Fruit fly (Drosophila melanogaster) whole organism, embryonic: ENCODE measurements around the gene meso18E.

Experiments used
- Atf3 ChIP-seq: fragments of 200-800 bp; sonication (Bioruptor generic); optimal IDR thresholded peaks from 3 replicates; lab custom pipeline; 2016; ENCODE audit warnings: missing biosample characterization, missing genetic modification characterization
- CG10267 ChIP-seq: fragments of 200-800 bp; sonication (Bioruptor generic); optimal IDR thresholded peaks from 2 replicates; lab custom pipeline; 2018; ENCODE audit warnings: missing biosample characterization, mild to moderate bottlenecking, missing genetic modification characterization, moderate library complexity
- CG10321 ChIP-seq: fragments of 200-800 bp; sonication (Bioruptor generic); IDR thresholded peaks from 2 replicates; pipeline ENCODE4 v1.3.6; 2022; ENCODE audit warnings: missing biosample characterization, missing genetic modification characterization
- CG10366 ChIP-seq: fragments of 200-800 bp; sonication (Bioruptor generic); IDR thresholded peaks from 2 replicates; pipeline ENCODE4 v1.3.6; 2022; ENCODE audit warnings: missing biosample characterization, missing genetic modification characterization
- CG11695 ChIP-seq: fragments of 200-800 bp; sonication (Bioruptor generic); IDR thresholded peaks from 3 replicates; pipeline ENCODE4 v1.3.6; 2022; ENCODE audit warnings: missing biosample characterization, missing genetic modification characterization
- CG12236 ChIP-seq: fragments of 200-800 bp; sonication (Bioruptor generic); optimal IDR thresholded peaks from 2 replicates; lab custom pipeline; 2016; ENCODE audit warnings: missing biosample characterization, missing genetic modification characterization
- CG12391 ChIP-seq: fragments of 200-800 bp; sonication (Bioruptor generic); optimal IDR thresholded peaks from 3 replicates; lab custom pipeline; 2018; ENCODE audit warnings: missing biosample characterization, mild to moderate bottlenecking, missing genetic modification characterization, moderate library complexity
- CG13123 ChIP-seq: fragments of 200-800 bp; sonication (Bioruptor generic); optimal IDR thresholded peaks from 2 replicates; lab custom pipeline; 2016; ENCODE audit warnings: missing biosample characterization, missing genetic modification characterization
- CG13624 ChIP-seq: fragments of 200-800 bp; sonication (Bioruptor generic); optimal IDR thresholded peaks from 2 replicates; lab custom pipeline; 2016; ENCODE audit warnings: missing biosample characterization, missing genetic modification characterization
- CG14050 ChIP-seq: fragments of 200-800 bp; sonication (Bioruptor generic); IDR thresholded peaks from 3 replicates; pipeline ENCODE4 v1.3.6; 2022; ENCODE audit warnings: missing biosample characterization, missing genetic modification characterization
- CG16779 ChIP-seq: fragments of 200-800 bp; sonication (Bioruptor generic); IDR thresholded peaks from 2 replicates; pipeline ENCODE4 v1.3.6; 2022; ENCODE audit warnings: missing biosample characterization, missing genetic modification characterization
- CG16815 ChIP-seq: fragments of 200-800 bp; sonication (Bioruptor generic); optimal IDR thresholded peaks from 3 replicates; lab custom pipeline; 2017; ENCODE audit warnings: missing biosample characterization, mild to moderate bottlenecking, missing genetic modification characterization
- CG17385 ChIP-seq: fragments of 200-800 bp; sonication (Bioruptor generic); optimal IDR thresholded peaks from 3 replicates; lab custom pipeline; 2018; ENCODE audit warnings: missing biosample characterization, mild to moderate bottlenecking, missing genetic modification characterization
- CG17568 ChIP-seq: fragments of 200-800 bp; sonication (Bioruptor generic); optimal IDR thresholded peaks from 2 replicates; lab custom pipeline; 2018; ENCODE audit warnings: missing biosample characterization, mild to moderate bottlenecking, missing genetic modification characterization, moderate library complexity
- CG17912 ChIP-seq: fragments of 200-800 bp; sonication (Bioruptor generic); optimal IDR thresholded peaks from 2 replicates; lab custom pipeline; 2018; ENCODE audit warnings: missing biosample characterization, mild to moderate bottlenecking, missing genetic modification characterization
- CG1832 ChIP-seq: fragments of 200-800 bp; sonication (Bioruptor generic); optimal IDR thresholded peaks from 2 replicates; lab custom pipeline; 2017; ENCODE audit warnings: missing biosample characterization, mild to moderate bottlenecking, missing genetic modification characterization, inconsistent platforms
- CG18764 ChIP-seq: fragments of 200-800 bp; sonication (Bioruptor generic); optimal IDR thresholded peaks from 3 replicates; lab custom pipeline; 2016; ENCODE audit warnings: missing biosample characterization, missing genetic modification characterization
- CG2202 ChIP-seq: fragments of 200-800 bp; sonication (Bioruptor generic); optimal IDR thresholded peaks from 2 replicates; lab custom pipeline; 2018; ENCODE audit warnings: missing biosample characterization, mild to moderate bottlenecking, missing genetic modification characterization
- CG31388 ChIP-seq: fragments of 200-800 bp; sonication (Bioruptor generic); optimal IDR thresholded peaks from 2 replicates; lab custom pipeline; 2016; ENCODE audit warnings: missing biosample characterization, missing genetic modification characterization
- CG3847 ChIP-seq: fragments of 200-800 bp; sonication (Bioruptor generic); IDR thresholded peaks from 2 replicates; pipeline ENCODE4 v1.3.6; 2022; ENCODE audit warnings: missing biosample characterization, missing genetic modification characterization
- CG7372 ChIP-seq: fragments of 200-800 bp; sonication (Bioruptor generic); IDR thresholded peaks from 2 replicates; pipeline ENCODE4 v1.3.6; 2022; ENCODE audit warnings: missing biosample characterization, missing genetic modification characterization
- CG8089 ChIP-seq: fragments of 200-800 bp; sonication (Bioruptor generic); optimal IDR thresholded peaks from 3 replicates; lab custom pipeline; 2016; ENCODE audit warnings: missing biosample characterization, missing genetic modification characterization
- CG8290 ChIP-seq, 3 experiments: fragments of 200-800 bp; sonication (Bioruptor generic); optimal IDR thresholded peaks; 2 replicates each; lab custom pipeline; 2016 to 2019; ENCODE audit warnings: missing biosample characterization in 3 of 3, missing genetic modification characterization in 3 of 3, mild to moderate bottlenecking in 2 of 3, moderate library complexity in 1 of 3
- CG9609 ChIP-seq: fragments of 200-800 bp; sonication (Bioruptor generic); optimal IDR thresholded peaks from 3 replicates; lab custom pipeline; 2016; ENCODE audit warnings: missing biosample characterization, missing genetic modification characterization
- CHES-1-like ChIP-seq: fragments of 200-800 bp; sonication (Bioruptor generic); optimal IDR thresholded peaks from 2 replicates; lab custom pipeline; 2016; ENCODE audit warnings: missing biosample characterization, missing genetic modification characterization
- D ChIP-seq, 2 experiments: fragments of 200-800 bp in 1 of 2; fragments of >200 bp in 1 of 2; sonication (Bioruptor generic) in 1 of 2; optimal IDR thresholded peaks; 2 replicates in 1 of 2; 3 replicates in 1 of 2; lab custom pipeline; 2017; ENCODE audit warnings: mild to moderate bottlenecking in 1 of 2, missing biosample characterization in 1 of 2, missing genetic modification characterization in 1 of 2, missing genetic modification reagents in 1 of 2
- HLH3B ChIP-seq: fragments of 200-800 bp; sonication (Bioruptor generic); IDR thresholded peaks from 2 replicates; pipeline ENCODE4 v1.3.6; 2022; ENCODE audit warnings: missing biosample characterization, missing genetic modification characterization
- HmgZ ChIP-seq: fragments of 200-800 bp; sonication (Bioruptor generic); optimal IDR thresholded peaks from 2 replicates; lab custom pipeline; 2018; ENCODE audit warnings: missing biosample characterization, mild to moderate bottlenecking, missing genetic modification characterization
- Sry-β ChIP-seq: fragments of 200-800 bp; sonication (Bioruptor generic); optimal IDR thresholded peaks from 2 replicates; lab custom pipeline; 2018; ENCODE audit warnings: missing biosample characterization, mild to moderate bottlenecking, missing genetic modification characterization, moderate library complexity
- Ssrp ChIP-seq: fragments of 200-800 bp; sonication (Bioruptor generic); optimal IDR thresholded peaks from 2 replicates; lab custom pipeline; 2018; ENCODE audit warnings: missing biosample characterization, mild to moderate bottlenecking, missing genetic modification characterization, moderate library complexity
- bab2 ChIP-seq: fragments of 200-800 bp; sonication (Bioruptor generic); optimal IDR thresholded peaks from 2 replicates; lab custom pipeline; 2016; ENCODE audit warnings: missing biosample characterization, missing genetic modification characterization
- cato ChIP-seq: fragments of 200-800 bp; sonication (Bioruptor generic); optimal IDR thresholded peaks from 2 replicates; lab custom pipeline; 2016; ENCODE audit warnings: missing biosample characterization, missing genetic modification characterization, borderline replicate concordance
- chinmo ChIP-seq: fragments of 200-800 bp; sonication (Bioruptor generic); IDR thresholded peaks from 4 replicates; pipeline ENCODE4 v1.3.6; 2022; ENCODE audit warnings: missing biosample characterization, missing genetic modification characterization; ENCODE audit not compliant: partially characterized antibody
- dm ChIP-seq: fragments of 200-800 bp; sonication (Bioruptor generic); optimal IDR thresholded peaks from 3 replicates; lab custom pipeline; 2016; ENCODE audit warnings: missing biosample characterization, missing genetic modification characterization
- gcm2 ChIP-seq: fragments of 200-800 bp; sonication (Bioruptor generic); optimal IDR thresholded peaks from 2 replicates; lab custom pipeline; 2016; ENCODE audit warnings: missing biosample characterization, missing genetic modification characterization
- grau ChIP-seq: fragments of 200-800 bp; optimal IDR thresholded peaks from 3 replicates; lab custom pipeline; 2019; ENCODE audit warnings: missing biosample characterization, mild to moderate bottlenecking, missing genetic modification characterization, moderate library complexity
- gt ChIP-seq: fragments of 200-800 bp; sonication (Bioruptor generic); IDR thresholded peaks from 2 replicates; pipeline ENCODE4 v1.3.6; 2022; ENCODE audit warnings: missing biosample characterization, missing genetic modification characterization
- insv ChIP-seq, 2 experiments: fragments of 200-800 bp; sonication (Bioruptor generic); optimal IDR thresholded peaks; 3 replicates each; lab custom pipeline; 2016 to 2018; ENCODE audit warnings: missing biosample characterization in 2 of 2, missing genetic modification characterization in 2 of 2
- inv ChIP-seq: fragments of 200-800 bp; sonication (Bioruptor generic); IDR thresholded peaks from 2 replicates; pipeline ENCODE4 v1.3.6; 2022; ENCODE audit warnings: missing biosample characterization, missing genetic modification characterization; ENCODE audit not compliant: partially characterized antibody
- mam ChIP-seq: fragments of 200-800 bp; sonication (Bioruptor generic); optimal IDR thresholded peaks from 3 replicates; lab custom pipeline; 2016; ENCODE audit warnings: missing biosample characterization, missing genetic modification characterization
- mld ChIP-seq: fragments of 200-800 bp; sonication (Bioruptor generic); IDR thresholded peaks from 3 replicates; pipeline ENCODE4 v1.3.6; 2022; ENCODE audit warnings: missing biosample characterization, missing genetic modification characterization; ENCODE audit not compliant: partially characterized antibody
- pum ChIP-seq: fragments of 200-800 bp; sonication (Bioruptor generic); optimal IDR thresholded peaks from 2 replicates; lab custom pipeline; 2016; ENCODE audit warnings: missing biosample characterization, missing genetic modification characterization
- ranshi ChIP-seq: fragments of 200-800 bp; sonication (Bioruptor generic); IDR thresholded peaks from 2 replicates; pipeline ENCODE4 v1.3.6; 2022; ENCODE audit warnings: missing biosample characterization, missing genetic modification characterization
- repo ChIP-seq: fragments of 200-800 bp; sonication (Bioruptor generic); optimal IDR thresholded peaks from 2 replicates; lab custom pipeline; 2016; ENCODE audit warnings: missing biosample characterization, missing genetic modification characterization
- schlank ChIP-seq: fragments of 200-800 bp; sonication (Bioruptor generic); optimal IDR thresholded peaks from 2 replicates; lab custom pipeline; 2018; ENCODE audit warnings: missing biosample characterization, mild to moderate bottlenecking, missing genetic modification characterization
- sisA ChIP-seq: fragments of 200-800 bp; sonication (Bioruptor generic); IDR thresholded peaks from 2 replicates; pipeline ENCODE4 v1.3.6; 2022; ENCODE audit warnings: missing biosample characterization, missing genetic modification characterization
- tgo ChIP-seq: fragments of 200-800 bp; sonication (Bioruptor generic); IDR thresholded peaks from 3 replicates; pipeline ENCODE4 v1.3.6; 2022; ENCODE audit warnings: missing biosample characterization, missing genetic modification characterization
- tio ChIP-seq: fragments of 200-800 bp; sonication (Bioruptor generic); optimal IDR thresholded peaks from 2 replicates; lab custom pipeline; 2017; ENCODE audit warnings: missing biosample characterization, missing genetic modification characterization, inconsistent platforms

The meso18E gene

dm6 chrX:19692951-19693698 lies 19.7 kb downstream of the meso18E start, which contains the start of gene Mer (continued):
- TF ChIP-seq inv (no peak), CG10366 (GFP tag; lab: Robert Waterston, UW) (peak; percentile 73), CG13624 (GFP tag; lab: Kevin White, UChicago) (peak; percentile 88), bab2 (GFP tag; lab: Kevin White, UChicago) (peak; percentile 81), tgo (GFP tag; lab: Robert Waterston, UW) (peak; percentile 79), CG12236 (peak; percentile 51), repo (peak; percentile 76), CG17385 (GFP tag; lab: Kevin White, UChicago) (peak; percentile 77), CG31388 (GFP tag; lab: Kevin White, UChicago) (peak; percentile 36), D (optimal IDR thresholded peaks at IDR 0.05; lab: Kevin White, UChicago) (no peak), D (GFP tag; optimal IDR thresholded peaks at IDR 0.05; lab: Kevin White, UChicago) (peak; percentile 73), CG1832 (no peak), CG16815 (GFP tag; lab: Kevin White, UChicago) (peak; percentile 66), insv (GFP tag; optimal IDR thresholded peaks at IDR 0.05; lab: Kevin White, UChicago) (peak in 1 of 2 experiments; percentile 45), CG12391 (tag; lab: Kevin White, UChicago) (peak; percentile 82), ranshi (peak; percentile 86), tio (GFP tag; lab: Kevin White, UChicago) (no peak), mld (no peak), CG2202 (peak; percentile 60), CG3847 (GFP tag; lab: Robert Waterston, UW) (peak; percentile 75), CG10321 (peak; percentile 30; the same call in 1 of the 2 replicates), CG10267 (tag; lab: Kevin White, UChicago) (peak; percentile 71), HmgZ (tag; lab: Kevin White, UChicago) (peak; percentile 89), CG16779 (GFP tag; lab: Robert Waterston, UW) (0 out of 2 replicates have a peak, but pooled peaks have one; percentile 27), CG11695 (GFP tag; lab: Robert Waterston, UW) (peak; percentile 92), chinmo (no peak), gt (no peak), CHES-1-like (GFP tag; lab: Kevin White, UChicago) (peak; percentile 80), CG9609 (GFP tag; lab: Kevin White, UChicago) (peak; percentile 86), CG18764 (GFP tag; lab: Kevin White, UChicago) (peak; percentile 71), CG17912 (GFP tag; lab: Kevin White, UChicago) (peak; percentile 48), Ssrp (tag; lab: Kevin White, UChicago) (peak; percentile 69), cato (GFP tag; lab: Kevin White, UChicago) (peak; percentile 29), gcm2 (GFP tag; lab: Kevin White, UChicago) (peak; percentile 63), HLH3B (GFP tag; lab: Robert Waterston, UW) (peak; percentile 83), schlank (tag; lab: Kevin White, UChicago) (peak; percentile 75), CG8290 (GFP tag; optimal IDR thresholded peaks at IDR 0.05; lab: Kevin White, UChicago) (peak; percentile 85), CG8290 (tag; optimal IDR thresholded peaks at IDR 0.05; lab: Kevin White, UChicago) (peak; percentile 49 to 97), CG8089 (GFP tag; lab: Kevin White, UChicago) (peak; percentile 71), Sry-β (GFP tag; lab: Kevin White, UChicago) (peak; percentile 14), Atf3 (GFP tag; lab: Kevin White, UChicago) (peak; percentile 66), CG13123 (GFP tag; lab: Kevin White, UChicago) (peak; percentile 40), CG14050 (GFP tag; lab: Robert Waterston, UW) (peak; percentile 80), CG17568 (GFP tag; lab: Kevin White, UChicago) (peak; percentile 51), mam (GFP tag; lab: Kevin White, UChicago) (peak; percentile 89), CG7372 (GFP tag; lab: Robert Waterston, UW) (peak; percentile 81), sisA (GFP tag; lab: Robert Waterston, UW) (peak; percentile 76), grau (tag; lab: Kevin White, UChicago) (peak; percentile 85), dm (GFP tag; lab: Kevin White, UChicago) (peak; percentile 59), pum (GFP tag; lab: Kevin White, UChicago) (peak; percentile 78)
